Fruit fly (Drosophila melanogaster): ENCODE data around the gene EMC2B.

DNA sequence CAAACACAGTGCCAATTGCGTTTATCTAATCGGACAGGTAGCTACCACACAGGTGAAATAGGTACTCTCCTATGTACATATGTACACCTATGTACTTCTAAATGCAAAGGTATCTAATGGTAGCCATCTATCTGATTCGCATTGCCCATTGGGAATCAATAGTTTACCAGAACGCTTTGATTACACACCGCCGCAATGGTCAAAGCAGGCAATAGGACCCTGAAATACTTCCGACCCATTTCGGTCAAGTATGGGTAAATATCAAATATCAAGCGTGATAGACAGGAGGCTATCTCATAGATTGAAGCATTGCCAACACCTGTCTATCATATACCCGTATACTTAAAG lies 17.0 kb upstream of the EMC2B start:
- TF ChIP-seq CG8301 (tag; optimal IDR thresholded peaks at IDR 0.05): no peak
- TF ChIP-seq Pif1B (GFP tag; optimal IDR thresholded peaks at IDR 0.05): no peak
- TF ChIP-seq CG12605 (GFP tag; IDR thresholded peaks at IDR 0.05): no peak
- TF ChIP-seq gl (tag; optimal IDR thresholded peaks at IDR 0.05): no peak
- no peak for TF ChIP-seq CG32121 (GFP tag; IDR thresholded peaks at IDR 0.05)

Data from whole organism, pupa.